Fruit fly (Drosophila melanogaster) whole organism, embryonic: Measurements from ENCODE around the gene Sytbeta.

Source experiments
- ATbp ChIP-seq: fragments of 200-800 bp; sonication (Bioruptor generic); optimal IDR thresholded peaks from 2 replicates; lab custom pipeline; 2017; ENCODE audit warnings: missing biosample characterization, mild to moderate bottlenecking, missing genetic modification characterization, missing genetic modification reagents
- Bteb2 ChIP-seq: fragments of 200-800 bp; sonication (Bioruptor generic); optimal IDR thresholded peaks from 2 replicates; lab custom pipeline; 2016; ENCODE audit warnings: missing biosample characterization, missing genetic modification characterization
- CG1024 ChIP-seq: fragments of 200-800 bp; sonication (Bioruptor generic); IDR thresholded peaks from 2 replicates; pipeline ENCODE4 v1.3.6; 2022; ENCODE audit warnings: missing biosample characterization, missing genetic modification characterization
- CG10366 ChIP-seq: fragments of 200-800 bp; sonication (Bioruptor generic); IDR thresholded peaks from 2 replicates; pipeline ENCODE4 v1.3.6; 2022; ENCODE audit warnings: missing biosample characterization, missing genetic modification characterization
- CG11398 ChIP-seq: fragments of 200-800 bp; sonication (Bioruptor generic); optimal IDR thresholded peaks from 2 replicates; lab custom pipeline; 2016; ENCODE audit warnings: missing biosample characterization, missing genetic modification characterization
- CG12219 ChIP-seq: fragments of 200-800 bp; sonication (Bioruptor generic); optimal IDR thresholded peaks from 3 replicates; lab custom pipeline; 2018; ENCODE audit warnings: missing biosample characterization, mild to moderate bottlenecking, missing genetic modification characterization
- CG15479 ChIP-seq: fragments of 200-800 bp; sonication (Bioruptor generic); optimal IDR thresholded peaks from 3 replicates; lab custom pipeline; 2019; ENCODE audit warnings: missing biosample characterization, mild to moderate bottlenecking, missing genetic modification characterization, moderate library complexity
- CG17612 ChIP-seq: fragments of 200-800 bp; sonication (Bioruptor generic); IDR thresholded peaks from 2 replicates; pipeline ENCODE4 v1.3.6; 2022; ENCODE audit warnings: missing biosample characterization, missing genetic modification characterization
- CG18599 ChIP-seq: fragments of 200-800 bp; sonication (Bioruptor generic); optimal IDR thresholded peaks from 3 replicates; lab custom pipeline; 2017; ENCODE audit warnings: missing biosample characterization, missing genetic modification characterization, mild to moderate bottlenecking, moderate library complexity, missing genetic modification reagents
- CG18764 ChIP-seq: fragments of 200-800 bp; sonication (Bioruptor generic); optimal IDR thresholded peaks from 3 replicates; lab custom pipeline; 2016; ENCODE audit warnings: missing biosample characterization, missing genetic modification characterization
- CG2199 ChIP-seq: fragments of 200-800 bp; sonication (Bioruptor generic); IDR thresholded peaks from 3 replicates; pipeline ENCODE4 v1.3.6; 2022; ENCODE audit warnings: missing biosample characterization, missing genetic modification characterization
- CG2889 ChIP-seq: fragments of 200-800 bp; sonication (Bioruptor generic); IDR thresholded peaks from 3 replicates; pipeline ENCODE4 v1.3.6; 2022; ENCODE audit warnings: missing biosample characterization, missing genetic modification characterization
- CG3065 ChIP-seq: fragments of 200-800 bp; sonication (Bioruptor generic); optimal IDR thresholded peaks from 2 replicates; lab custom pipeline; 2016; ENCODE audit warnings: missing biosample characterization, missing genetic modification characterization
- CG31441 ChIP-seq: fragments of 200-800 bp; sonication (Bioruptor generic); IDR thresholded peaks from 2 replicates; pipeline ENCODE4 v1.3.6; 2022; ENCODE audit warnings: missing biosample characterization, missing genetic modification characterization
- CG42726 ChIP-seq: fragments of 200-800 bp; sonication (Bioruptor generic); IDR thresholded peaks from 2 replicates; pipeline ENCODE4 v1.3.6; 2022; ENCODE audit warnings: missing biosample characterization, missing genetic modification characterization; ENCODE audit not compliant: partially characterized antibody
- CG4730 ChIP-seq: fragments of 200-800 bp; sonication (Bioruptor generic); IDR thresholded peaks from 2 replicates; pipeline ENCODE4 v1.3.6; 2022; ENCODE audit warnings: missing biosample characterization, missing genetic modification characterization
- CG4820 ChIP-seq: fragments of 200-800 bp; sonication (Bioruptor generic); optimal IDR thresholded peaks from 3 replicates; lab custom pipeline; 2016; ENCODE audit warnings: missing biosample characterization, missing genetic modification characterization
- CG7839 ChIP-seq: fragments of 200-800 bp; sonication (Bioruptor generic); optimal IDR thresholded peaks from 3 replicates; lab custom pipeline; 2018; ENCODE audit warnings: missing biosample characterization, mild to moderate bottlenecking, missing genetic modification characterization, moderate library complexity
- CG9797 ChIP-seq: fragments of 200-800 bp; sonication (Bioruptor generic); optimal IDR thresholded peaks from 3 replicates; lab custom pipeline; 2018; ENCODE audit warnings: missing biosample characterization, mild to moderate bottlenecking, missing genetic modification characterization
- CG9817 ChIP-seq: fragments of 200-800 bp; sonication (Bioruptor generic); optimal IDR thresholded peaks from 2 replicates; lab custom pipeline; 2018; ENCODE audit warnings: missing biosample characterization, mild to moderate bottlenecking, missing genetic modification characterization, moderate library complexity
- CG9932 ChIP-seq: fragments of 200-800 bp; sonication (Bioruptor generic); IDR thresholded peaks from 2 replicates; pipeline ENCODE4 v1.3.6; 2022; ENCODE audit warnings: missing biosample characterization, missing genetic modification characterization
- CkIIα-i1 ChIP-seq: fragments of 200-800 bp; sonication (Bioruptor generic); IDR thresholded peaks from 2 replicates; pipeline ENCODE4 v1.3.6; 2022; ENCODE audit warnings: missing biosample characterization, missing genetic modification characterization
- Drgx ChIP-seq: fragments of 200-800 bp; sonication (Bioruptor generic); IDR thresholded peaks from 2 replicates; pipeline ENCODE4 v1.3.6; 2022; ENCODE audit warnings: missing biosample characterization, missing genetic modification characterization
- Fer3 ChIP-seq: fragments of 200-800 bp; sonication (Bioruptor generic); optimal IDR thresholded peaks from 2 replicates; lab custom pipeline; 2018; ENCODE audit warnings: missing biosample characterization, mild to moderate bottlenecking, missing genetic modification characterization, moderate library complexity
- HLH4C ChIP-seq: fragments of 200-800 bp; sonication (Bioruptor generic); IDR thresholded peaks from 3 replicates; pipeline ENCODE4 v1.3.6; 2022; ENCODE audit warnings: missing biosample characterization, missing genetic modification characterization; ENCODE audit not compliant: partially characterized antibody
- HLHmδ ChIP-seq: fragments of 200-800 bp; sonication (Bioruptor generic); optimal IDR thresholded peaks from 2 replicates; lab custom pipeline; 2018; ENCODE audit warnings: missing biosample characterization, mild to moderate bottlenecking, missing genetic modification characterization, moderate library complexity
- Hr39 ChIP-seq: fragments of >200 bp; optimal IDR thresholded peaks from 2 replicates; lab custom pipeline; 2017
- Myb ChIP-seq: fragments of 200-800 bp; sonication (Bioruptor generic); optimal IDR thresholded peaks from 2 replicates; lab custom pipeline; 2016; ENCODE audit warnings: missing biosample characterization, missing genetic modification characterization
- Neu2 ChIP-seq: fragments of 200-800 bp; sonication (Bioruptor generic); optimal IDR thresholded peaks from 3 replicates; lab custom pipeline; 2016; ENCODE audit warnings: missing biosample characterization, missing genetic modification characterization, borderline replicate concordance
- Scr ChIP-seq: fragments of 200-800 bp; sonication (Bioruptor generic); IDR thresholded peaks from 2 replicates; pipeline ENCODE4 v1.3.6; 2022; ENCODE audit warnings: missing biosample characterization, missing genetic modification characterization; ENCODE audit not compliant: partially characterized antibody
- Sox100B ChIP-seq: fragments of 200-800 bp; sonication (Bioruptor generic); optimal IDR thresholded peaks from 3 replicates; lab custom pipeline; 2018; ENCODE audit warnings: missing biosample characterization, mild to moderate bottlenecking, missing genetic modification characterization
- al ChIP-seq: fragments of 200-800 bp; sonication (Bioruptor generic); IDR thresholded peaks from 2 replicates; pipeline ENCODE4 v1.3.6; 2022; ENCODE audit warnings: missing biosample characterization, missing genetic modification characterization
- br ChIP-seq: fragments of >200 bp; optimal IDR thresholded peaks from 2 replicates; lab custom pipeline; 2017
- cato ChIP-seq: fragments of 200-800 bp; sonication (Bioruptor generic); optimal IDR thresholded peaks from 2 replicates; lab custom pipeline; 2016; ENCODE audit warnings: missing biosample characterization, missing genetic modification characterization, borderline replicate concordance
- crp ChIP-seq, 2 experiments: fragments of 200-800 bp; sonication (Bioruptor generic); optimal IDR thresholded peaks; 2 replicates in 1 of 2; 3 replicates in 1 of 2; lab custom pipeline; 2017; ENCODE audit warnings: missing biosample characterization in 2 of 2, missing genetic modification characterization in 2 of 2, mild to moderate bottlenecking in 1 of 2, moderate library complexity in 1 of 2
- da ChIP-seq: fragments of 200-800 bp; sonication (Bioruptor generic); optimal IDR thresholded peaks from 2 replicates; lab custom pipeline; 2016; ENCODE audit warnings: missing biosample characterization, missing genetic modification characterization
- esg ChIP-seq: fragments of 200-800 bp; sonication (Bioruptor generic); conservative IDR thresholded peaks from 2 replicates; pipeline ENCODE4 v1.3.6; 2022; ENCODE audit warnings: missing biosample characterization, missing genetic modification characterization
- ham ChIP-seq: fragments of 200-800 bp; sonication (Bioruptor generic); IDR thresholded peaks from 2 replicates; pipeline ENCODE4 v1.3.6; 2022; ENCODE audit warnings: missing biosample characterization, missing genetic modification characterization
- hb ChIP-seq: fragments of 200-800 bp; sonication (Bioruptor generic); IDR thresholded peaks from 3 replicates; pipeline ENCODE4 v1.3.6; 2022; ENCODE audit warnings: missing biosample characterization, missing genetic modification characterization; ENCODE audit not compliant: partially characterized antibody
- lbe ChIP-seq: fragments of 200-800 bp; sonication (Bioruptor generic); optimal IDR thresholded peaks from 2 replicates; lab custom pipeline; 2016; ENCODE audit warnings: missing biosample characterization, mild to moderate bottlenecking, missing genetic modification characterization
- maf-S ChIP-seq: fragments of 200-800 bp; sonication (Bioruptor generic); optimal IDR thresholded peaks from 2 replicates; lab custom pipeline; 2016; ENCODE audit warnings: missing biosample characterization, missing genetic modification characterization
- nau ChIP-seq: fragments of 200-800 bp; sonication (Bioruptor generic); optimal IDR thresholded peaks from 3 replicates; lab custom pipeline; 2017; ENCODE audit warnings: missing biosample characterization, mild to moderate bottlenecking, missing genetic modification characterization, missing genetic modification reagents
- onecut ChIP-seq: fragments of 200-800 bp; sonication (Bioruptor generic); IDR thresholded peaks from 2 replicates; pipeline ENCODE4 v1.3.6; 2022; ENCODE audit warnings: missing biosample characterization, missing genetic modification characterization
- otp ChIP-seq: fragments of 200-800 bp; sonication (Bioruptor generic); IDR thresholded peaks from 3 replicates; pipeline ENCODE4, ENCODE4 v1.3.6; 2022; ENCODE audit warnings: missing biosample characterization, missing genetic modification characterization
- pan ChIP-seq, 4 experiments: fragments of >200 bp in 3 of 4; fragments of 200-800 bp in 1 of 4; sonication (Bioruptor generic) in 1 of 4; optimal IDR thresholded peaks in 3 of 4; IDR thresholded peaks in 1 of 4; 2 replicates each; pipeline versions ENCODE4 v1.3.6 to Lab custom; 2017 to 2022; ENCODE audit warnings: missing biosample characterization in 2 of 4, missing genetic modification characterization in 2 of 4, mixed read lengths in 1 of 4
- pho ChIP-seq: fragments of 200-800 bp; sonication (Bioruptor generic); optimal IDR thresholded peaks from 2 replicates; lab custom pipeline; 2016; ENCODE audit warnings: missing biosample characterization, missing genetic modification characterization
- scrt ChIP-seq: fragments of 200-800 bp; sonication (Bioruptor generic); optimal IDR thresholded peaks from 2 replicates; lab custom pipeline; 2018; ENCODE audit warnings: missing biosample characterization, mild to moderate bottlenecking, missing genetic modification characterization, moderate library complexity
- sima ChIP-seq: fragments of 200-800 bp; sonication (Bioruptor generic); optimal IDR thresholded peaks from 2 replicates; lab custom pipeline; 2016; ENCODE audit warnings: missing biosample characterization, missing genetic modification characterization
- sug ChIP-seq: fragments of 200-800 bp; optimal IDR thresholded peaks from 2 replicates; lab custom pipeline; 2019; ENCODE audit warnings: missing biosample characterization, mild to moderate bottlenecking, missing genetic modification characterization, moderate library complexity
- ttk ChIP-seq: fragments of 200-800 bp; sonication (Bioruptor generic); IDR thresholded peaks from 2 replicates; pipeline ENCODE4 v2.1.2; 2022; ENCODE audit warnings: missing biosample characterization, missing genetic modification characterization
- wdn ChIP-seq: fragments of 200-800 bp; sonication (Bioruptor generic); IDR thresholded peaks from 2 replicates; pipeline ENCODE4 v1.3.6; 2022; ENCODE audit warnings: missing biosample characterization, missing genetic modification characterization

Gene Sytbeta

dm6 chr3L:15097878-15098520 is 33.2 kb upstream of the Sytbeta start, which contains the start of gene Ctps (continued):
- TF ChIP-seq Fer3 (tag; lab: Kevin White, UChicago) (peak; percentile 20), Myb (GFP tag; lab: Kevin White, UChicago) (peak; percentile 43), pan (optimal IDR thresholded peaks at IDR 0.05; lab: Kevin White, UChicago) (no peak), pan (GFP tag; optimal IDR thresholded peaks at IDR 0.05 in 1 of 2, IDR thresholded peaks at IDR 0.05 in 1 of 2) (no peak), sug (tag; lab: Kevin White, UChicago) (no peak), maf-S (GFP tag; lab: Kevin White, UChicago) (no peak), wdn (GFP tag; lab: Robert Waterston, UW) (no peak), HLH4C (GFP tag; lab: Robert Waterston, UW) (no peak), CG42726 (no peak), al (GFP tag; lab: Robert Waterston, UW) (no peak), br (lab: Kevin White, UChicago) (no peak), Hr39 (lab: Kevin White, UChicago) (no peak), CG12219 (GFP tag; lab: Kevin White, UChicago) (no peak), ttk (GFP tag; lab: Robert Waterston, UW) (no peak), esg (GFP tag; lab: Robert Waterston, UW) (no peak), CG10366 (GFP tag; lab: Robert Waterston, UW) (no peak), CG4730 (GFP tag; lab: Robert Waterston, UW) (no peak), Neu2 (no peak), Bteb2 (no peak), CG1024 (no peak), cato (no peak), Sox100B (GFP tag; lab: Kevin White, UChicago) (peak; percentile 10), CG3065 (GFP tag; lab: Kevin White, UChicago) (no peak), CG15479 (no peak), Drgx (GFP tag; lab: Robert Waterston, UW) (no peak), onecut (GFP tag; lab: Robert Waterston, UW) (no peak), CG9932 (peak; percentile 17; the same call in 1 of the 2 replicates), sima (no peak), CG18764 (GFP tag; lab: Kevin White, UChicago) (no peak), lbe (GFP tag; lab: Kevin White, UChicago) (no peak), CG2889 (no peak), pho (no peak), CG2199 (GFP tag; lab: Robert Waterston, UW) (no peak), Scr (GFP tag; lab: Robert Waterston, UW) (no peak), crp (GFP tag; optimal IDR thresholded peaks at IDR 0.05; lab: Kevin White, UChicago) (no peak), ham (GFP tag; lab: Robert Waterston, UW) (no peak), CG9797 (peak; percentile 65), CG17612 (GFP tag; lab: Robert Waterston, UW) (no peak), CG31441 (GFP tag; lab: Robert Waterston, UW) (no peak), CG4820 (GFP tag; lab: Kevin White, UChicago) (no peak), CG11398 (GFP tag; lab: Kevin White, UChicago) (no peak), hb (no peak; the same call in 2 of the 3 replicates), otp (GFP tag; lab: Robert Waterston, UW) (no peak), CG9817 (tag; lab: Kevin White, UChicago) (no peak), CG7839 (tag; lab: Kevin White, UChicago) (no peak), HLHmδ (no peak), da (no peak), ATbp (GFP tag; lab: Kevin White, UChicago) (no peak), CG18599 (GFP tag; lab: Kevin White, UChicago) (no peak), CkIIα-i1 (GFP tag; lab: Robert Waterston, UW) (no peak), nau (GFP tag; lab: Kevin White, UChicago) (peak; percentile 25), scrt (GFP tag; lab: Kevin White, UChicago) (no peak)
